Worm (Caenorhabditis elegans): ENCODE data around the gene ZC239.17.

ce11 chrII:3230422-3230821 lies 4.7 kb upstream of the ZC239.17 start, which contains the start of gene srh-297:
- TF ChIP-seq ztf-11 (tag; optimal IDR thresholded peaks at IDR 0.05) (no peak), ces-1 (GFP tag; optimal IDR thresholded peaks at IDR 0.05) (no peak), nhr-237 (tag; optimal IDR thresholded peaks at IDR 0.05) (no peak), unc-62 (GFP tag; optimal IDR thresholded peaks at IDR 0.05) (no peak), snpc-4 (tag; optimal IDR thresholded peaks at IDR 0.05) (no peak), lsy-2 (tag; optimal IDR thresholded peaks at IDR 0.05) (no peak), nhr-76 (tag; optimal IDR thresholded peaks at IDR 0.05) (no peak), M03D4.4 (tag; optimal IDR thresholded peaks at IDR 0.05) (no peak), sptf-1 (tag; optimal IDR thresholded peaks at IDR 0.05) (no peak), unc-39 (tag; optimal IDR thresholded peaks at IDR 0.05) (no peak), sem-2 (GFP tag; optimal IDR thresholded peaks at IDR 0.05) (no peak), lin-13 (tag; optimal IDR thresholded peaks at IDR 0.05) (no peak)

Measured in whole organism, mixed stage, embryonic.